Fruit fly (Drosophila melanogaster): ENCODE results near the gene lectin-28C.

DNA sequence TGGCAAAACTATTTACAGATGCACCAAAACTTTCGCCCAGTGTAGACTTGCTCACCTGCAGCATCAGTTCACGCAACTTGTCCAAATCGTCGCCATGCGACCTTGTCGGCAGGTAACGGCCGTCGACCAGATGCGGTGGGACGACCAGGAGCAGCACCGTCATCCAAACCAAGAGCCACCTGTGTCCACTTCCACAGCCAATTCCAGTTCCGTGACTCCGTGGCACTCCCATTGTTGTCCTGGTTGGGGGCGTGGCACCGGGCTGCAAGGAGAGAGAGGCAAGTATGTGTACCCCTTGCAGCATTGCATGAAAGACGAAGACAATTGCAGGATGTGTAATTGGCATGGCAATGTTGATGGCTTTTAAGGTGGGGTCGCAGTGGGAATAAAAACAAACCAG, 13.3 kb downstream of the lectin-28C start:
- TF ChIP-seq lz (GFP tag; optimal IDR thresholded peaks at IDR 0.05) (no peak), CG6808 (GFP tag; optimal IDR thresholded peaks at IDR 0.05) (no peak)

Data from whole organism, prepupa.